Worm (Caenorhabditis elegans) whole organism, young adult: ENCODE measurements around the gene elt-6.

Source experiments
- B0336.3 ChIP-seq: fragments of 200-800 bp; sonication (Bioruptor generic); IDR thresholded peaks from 2 replicates; pipeline ENCODE4 v1.3.6; 2022; ENCODE audit warnings: missing genetic modification characterization, missing compliant biosample characterization
- C06A6.2 ChIP-seq: fragments of 200-800 bp; sonication (Bioruptor generic); conservative IDR thresholded peaks from 2 replicates; pipeline ENCODE4 v1.3.6; 2022; ENCODE audit warnings: missing genetic modification characterization, missing compliant biosample characterization
- F23B12.7 ChIP-seq: sonication (generic microtip); optimal IDR thresholded peaks from 2 replicates; lab custom pipeline; 2017; ENCODE audit warnings: missing genetic modification characterization, mild to moderate bottlenecking, missing compliant biosample characterization, antibody characterized with exemption, moderate library complexity; ENCODE audit not compliant: insufficient read depth
- F37B4.10 ChIP-seq: fragments of 200-800 bp; sonication (Bioruptor generic); IDR thresholded peaks from 2 replicates; pipeline ENCODE4 v1.3.6; 2022; ENCODE audit warnings: missing genetic modification characterization, missing compliant biosample characterization
- F52B5.7 ChIP-seq: sonication (generic microtip); optimal IDR thresholded peaks from 2 replicates; lab custom pipeline; 2016; ENCODE audit warnings: mild to moderate bottlenecking, missing genetic modification characterization, missing compliant biosample characterization
- Y53F4B.3 ChIP-seq: fragments of 200-800 bp; sonication (Bioruptor generic); IDR thresholded peaks from 2 replicates; pipeline ENCODE4 v1.3.6; 2022; ENCODE audit warnings: missing genetic modification reagents, missing genetic modification characterization, missing compliant biosample characterization
- Y95B8A.8 ChIP-seq: fragments of 200-800 bp; sonication (Bioruptor generic); IDR thresholded peaks from 2 replicates; pipeline ENCODE4 v1.3.6; 2022; ENCODE audit warnings: missing genetic modification reagents, missing genetic modification characterization, missing compliant biosample characterization
- akir-1 ChIP-seq: fragments of 200-800 bp; sonication (Bioruptor generic); optimal IDR thresholded peaks from 2 replicates; lab custom pipeline; 2018; ENCODE audit warnings: mild to moderate bottlenecking, missing genetic modification characterization, moderate library complexity, missing compliant biosample characterization
- aptf-3 ChIP-seq: fragments of 200-800 bp; sonication (Bioruptor generic); IDR thresholded peaks from 2 replicates; pipeline ENCODE4 v1.3.6; 2022; ENCODE audit warnings: missing genetic modification characterization, missing compliant biosample characterization
- attf-5 ChIP-seq: fragments of 200-800 bp; sonication (Bioruptor generic); optimal IDR thresholded peaks from 2 replicates; lab custom pipeline; 2018; ENCODE audit warnings: mild to moderate bottlenecking, missing genetic modification characterization, missing compliant biosample characterization
- attf-6 ChIP-seq: fragments of 200-800 bp; sonication (Bioruptor generic); IDR thresholded peaks from 2 replicates; pipeline ENCODE4 v1.3.6; 2022; ENCODE audit warnings: missing genetic modification reagents, missing genetic modification characterization, missing compliant biosample characterization
- bed-2 ChIP-seq: fragments of 200-800 bp; sonication (Bioruptor generic); IDR thresholded peaks from 2 replicates; pipeline ENCODE4 v1.3.6; 2022; ENCODE audit warnings: missing genetic modification reagents, missing genetic modification characterization, missing compliant biosample characterization
- ccch-3 ChIP-seq: fragments of 200-800 bp; sonication (Bioruptor generic); optimal IDR thresholded peaks from 2 replicates; lab custom pipeline; 2018; ENCODE audit warnings: mild to moderate bottlenecking, missing genetic modification characterization, missing compliant biosample characterization
- ceh-100 ChIP-seq: fragments of 200-800 bp; sonication (Bioruptor generic); IDR thresholded peaks from 2 replicates; pipeline ENCODE4 v1.3.6; 2022; ENCODE audit warnings: missing genetic modification reagents, missing genetic modification characterization, missing compliant biosample characterization
- ceh-58 ChIP-seq: fragments of 200-800 bp; sonication (Bioruptor generic); IDR thresholded peaks from 2 replicates; pipeline ENCODE4 v1.3.6; 2022; ENCODE audit warnings: missing genetic modification characterization, missing compliant biosample characterization
- ceh-91 ChIP-seq: fragments of 200-800 bp; sonication (Bioruptor generic); IDR thresholded peaks from 2 replicates; pipeline ENCODE4 v1.3.6; 2022; ENCODE audit warnings: missing genetic modification reagents, missing genetic modification characterization, missing compliant biosample characterization
- dpff-1 ChIP-seq: sonication (generic microtip); optimal IDR thresholded peaks from 2 replicates; lab custom pipeline; 2017; ENCODE audit warnings: mild to moderate bottlenecking, missing genetic modification characterization, missing compliant biosample characterization
- hlh-26 ChIP-seq: fragments of 200-800 bp; sonication (Bioruptor generic); conservative IDR thresholded peaks from 2 replicates; pipeline ENCODE4 v1.3.6; 2022; ENCODE audit warnings: missing genetic modification reagents, missing genetic modification characterization, missing compliant biosample characterization
- hmg-1.2 ChIP-seq: fragments of 200-800 bp; sonication (Bioruptor generic); IDR thresholded peaks from 2 replicates; pipeline ENCODE4 v1.3.6; 2022; ENCODE audit warnings: missing genetic modification reagents, missing genetic modification characterization, missing compliant biosample characterization
- hmg-20 ChIP-seq: fragments of 200-800 bp; sonication (Bioruptor generic); IDR thresholded peaks from 2 replicates; pipeline ENCODE4 v1.3.6; 2022; ENCODE audit warnings: missing genetic modification reagents, missing genetic modification characterization, missing compliant biosample characterization
- hsf-1 ChIP-seq: fragments of 200-800 bp; sonication (Bioruptor generic); IDR thresholded peaks from 2 replicates; pipeline ENCODE4 v1.3.6; 2022; ENCODE audit warnings: missing genetic modification reagents, missing genetic modification characterization, missing compliant biosample characterization
- lin-26 ChIP-seq: fragments of 200-800 bp; sonication (Bioruptor generic); IDR thresholded peaks from 2 replicates; pipeline ENCODE4 v1.3.6; 2022; ENCODE audit warnings: missing genetic modification reagents, missing genetic modification characterization, missing compliant biosample characterization
- lin-54 ChIP-seq: fragments of 200-800 bp; sonication (Bioruptor generic); optimal IDR thresholded peaks from 2 replicates; lab custom pipeline; 2018; ENCODE audit warnings: mild to moderate bottlenecking, missing genetic modification characterization, missing compliant biosample characterization
- lsl-1 ChIP-seq: fragments of 200-800 bp; sonication (Bioruptor generic); optimal IDR thresholded peaks from 2 replicates; lab custom pipeline; 2018; ENCODE audit warnings: mild to moderate bottlenecking, missing genetic modification characterization, moderate library complexity, missing compliant biosample characterization
- madf-6 ChIP-seq: fragments of 200-800 bp; sonication (Bioruptor generic); IDR thresholded peaks from 2 replicates; pipeline ENCODE4 v1.3.6; 2022; ENCODE audit warnings: missing genetic modification reagents, missing genetic modification characterization, missing compliant biosample characterization
- mel-28 ChIP-seq: sonication (generic microtip); optimal IDR thresholded peaks from 2 replicates; lab custom pipeline; 2016; ENCODE audit warnings: borderline replicate concordance, mild to moderate bottlenecking, missing genetic modification characterization, missing compliant biosample characterization
- mxl-1 ChIP-seq: sonication (generic microtip); optimal IDR thresholded peaks from 2 replicates; lab custom pipeline; 2016; ENCODE audit warnings: missing genetic modification characterization, missing compliant biosample characterization
- nhr-120 ChIP-seq: fragments of 200-800 bp; sonication (Bioruptor generic); IDR thresholded peaks from 2 replicates; pipeline ENCODE4 v1.3.6; 2022; ENCODE audit warnings: missing genetic modification characterization, missing compliant biosample characterization
- nhr-179 ChIP-seq: sonication (generic microtip); optimal IDR thresholded peaks from 2 replicates; lab custom pipeline; 2016; ENCODE audit warnings: mild to moderate bottlenecking, missing genetic modification characterization, missing compliant biosample characterization
- nhr-90 ChIP-seq: sonication (generic microtip); optimal IDR thresholded peaks from 2 replicates; lab custom pipeline; 2016; ENCODE audit warnings: missing genotype, mild to moderate bottlenecking, missing genetic modification characterization, missing compliant biosample characterization
- snpc-1.1 ChIP-seq: sonication (generic microtip); optimal IDR thresholded peaks from 2 replicates; lab custom pipeline; 2017; ENCODE audit warnings: missing genetic modification characterization, mild to moderate bottlenecking, missing compliant biosample characterization, antibody characterized with exemption, moderate library complexity, missing genotype, missing genetic modification reagents; ENCODE audit not compliant: insufficient read depth
- snpc-3.4 ChIP-seq: sonication (generic microtip); optimal IDR thresholded peaks from 2 replicates; lab custom pipeline; 2017; ENCODE audit warnings: missing genetic modification characterization, mild to moderate bottlenecking, missing compliant biosample characterization, antibody characterized with exemption, moderate library complexity, missing genotype, missing genetic modification reagents
- snpc-4 ChIP-seq, 5 experiments: fragments of 150-350 bp in 1 of 5; sonication (generic microtip) in 4 of 5; optimal IDR thresholded peaks; 2 replicates each; lab custom pipeline; 2014 to 2018; ENCODE audit warnings: missing genetic modification characterization in 5 of 5, missing biosample characterization in 3 of 5, antibody characterized with exemption in 2 of 5, mild to moderate bottlenecking in 2 of 5, missing compliant biosample characterization in 2 of 5, missing genotype in 2 of 5, moderate library complexity in 2 of 5, missing genetic modification reagents in 1 of 5
- sptf-2 ChIP-seq: fragments of 200-800 bp; sonication (Bioruptor generic); optimal IDR thresholded peaks from 2 replicates; lab custom pipeline; 2018; ENCODE audit warnings: mild to moderate bottlenecking, missing genetic modification characterization, missing compliant biosample characterization
- tbp1 ChIP-seq: fragments of 200-800 bp; sonication (Bioruptor generic); optimal IDR thresholded peaks from 2 replicates; lab custom pipeline; 2018; ENCODE audit warnings: mild to moderate bottlenecking, missing genetic modification characterization, missing compliant biosample characterization
- tbx-9 ChIP-seq: sonication (generic microtip); optimal IDR thresholded peaks from 2 replicates; lab custom pipeline; 2016; ENCODE audit warnings: borderline replicate concordance, missing genetic modification characterization, inconsistent platforms, missing compliant biosample characterization
- unc-62 ChIP-seq: fragments of 150-350 bp; optimal IDR thresholded peaks from 2 replicates; lab custom pipeline; 2014; ENCODE audit warnings: missing biosample characterization, missing genetic modification reagents, missing genetic modification characterization
- xnd-1 ChIP-seq: sonication (generic microtip); optimal IDR thresholded peaks from 2 replicates; lab custom pipeline; 2016; ENCODE audit warnings: missing genotype, missing genetic modification reagents, missing genetic modification characterization, missing compliant biosample characterization
- ztf-18 ChIP-seq: sonication (generic microtip); optimal IDR thresholded peaks from 2 replicates; lab custom pipeline; 2016; ENCODE audit warnings: missing genotype, mild to moderate bottlenecking, missing genetic modification characterization, missing compliant biosample characterization
- ztf-26 ChIP-seq: sonication (generic microtip); optimal IDR thresholded peaks from 2 replicates; lab custom pipeline; 2017; ENCODE audit warnings: missing genetic modification characterization, missing compliant biosample characterization
- ztf-6 ChIP-seq: fragments of 200-800 bp; sonication (Bioruptor generic); IDR thresholded peaks from 2 replicates; pipeline ENCODE4 v1.3.6; 2022; ENCODE audit warnings: missing genetic modification reagents, missing genetic modification characterization, missing compliant biosample characterization

elt-6 gene

ce11 chrIV:1878501-1878900, 39.3 kb upstream of the elt-6 start:
- peak; percentile 48; the same call in 1 of the 2 replicates for TF ChIP-seq madf-6 (GFP tag; lab: Robert Waterston, UW)
- TF ChIP-seq lsl-1 (GFP tag; lab: Kevin White, UChicago): peak; percentile 18
- 0 out of 2 replicates have a peak, but pooled peaks have one; percentile 8 for TF ChIP-seq ceh-100 (GFP tag; lab: Robert Waterston, UW)
- peak; percentile 31; the same call in 1 of the 2 replicates for TF ChIP-seq hmg-1.2
- 0 out of 2 replicates have a peak, but pooled peaks have one; percentile 24 for TF ChIP-seq ceh-58
- TF ChIP-seq attf-6 (GFP tag; lab: Robert Waterston, UW): 0 out of 2 replicates have a peak, but pooled peaks have one; percentile 39
- no peak for TF ChIP-seq hsf-1
- TF ChIP-seq snpc-3.4 (tag; lab: Kevin White, UChicago): no peak
- no peak for TF ChIP-seq nhr-179 (tag; lab: Kevin White, UChicago)
- TF ChIP-seq attf-5 (GFP tag; lab: Kevin White, UChicago): no peak
- no peak for TF ChIP-seq Y95B8A.8 (GFP tag; lab: Robert Waterston, UW)
- no peak for TF ChIP-seq mxl-1
- no peak for TF ChIP-seq mel-28
- no peak for TF ChIP-seq B0336.3
- peak; percentile 69 for TF ChIP-seq snpc-1.1 (tag; lab: Kevin White, UChicago)
- TF ChIP-seq sptf-2 (GFP tag; lab: Kevin White, UChicago): no peak
- TF ChIP-seq hlh-26 (GFP tag; lab: Robert Waterston, UW): no peak
- no peak for TF ChIP-seq xnd-1
- no peak for TF ChIP-seq F52B5.7
- TF ChIP-seq nhr-120 (GFP tag; lab: Robert Waterston, UW): no peak
- TF ChIP-seq akir-1 (GFP tag; lab: Kevin White, UChicago): no peak
- no peak for TF ChIP-seq ceh-91 (GFP tag; lab: Robert Waterston, UW)
- TF ChIP-seq lin-54 (GFP tag; lab: Kevin White, UChicago): no peak
- TF ChIP-seq F23B12.7 (tag; lab: Kevin White, UChicago): no peak
- peak; percentile 17 for TF ChIP-seq tbp1 (GFP tag; lab: Kevin White, UChicago)
- TF ChIP-seq dpff-1 (tag; lab: Kevin White, UChicago): no peak
- no peak for TF ChIP-seq snpc-4 (GFP tag; optimal IDR thresholded peaks at IDR 0.05; lab: Kevin White, UChicago)
- peak; percentile 15 to 81 (median 54) for TF ChIP-seq snpc-4 (tag; optimal IDR thresholded peaks at IDR 0.05; lab: Kevin White, UChicago)
- TF ChIP-seq ztf-6 (GFP tag; lab: Robert Waterston, UW): no peak
- peak; percentile 81 for TF ChIP-seq ztf-18 (tag; lab: Kevin White, UChicago)
- TF ChIP-seq lin-26 (GFP tag; lab: Robert Waterston, UW): 0 out of 2 replicates have a peak, but pooled peaks have one; percentile 28
- TF ChIP-seq, all 124 proteins: peak for 11

ce11 chrIV:1891586-1891985, 26.2 kb upstream of the elt-6 start:
- no peak for TF ChIP-seq nhr-90 (tag; lab: Kevin White, UChicago)
- no peak for TF ChIP-seq attf-6 (GFP tag; lab: Robert Waterston, UW)
- no peak for TF ChIP-seq ztf-26 (tag; lab: Kevin White, UChicago)
- TF ChIP-seq Y53F4B.3: no peak
- no peak for TF ChIP-seq tbx-9 (tag; lab: Kevin White, UChicago)
- no peak for TF ChIP-seq bed-2 (GFP tag; lab: Robert Waterston, UW)

- TF ChIP-seq aptf-3 (GFP tag; lab: Robert Waterston, UW): no peak
- TF ChIP-seq ccch-3 (GFP tag; lab: Kevin White, UChicago): no peak
- no peak for TF ChIP-seq bed-2 (GFP tag; lab: Robert Waterston, UW)
- no peak for TF ChIP-seq hmg-20 (GFP tag; lab: Robert Waterston, UW)
- TF ChIP-seq unc-62 (GFP tag; lab: Kevin White, UChicago): no peak
- no peak for TF ChIP-seq C06A6.2 (GFP tag; lab: Robert Waterston, UW)
- TF ChIP-seq F37B4.10 (GFP tag; lab: Robert Waterston, UW): no peak
Observed at ce11 chrIV:1892638-1893037, 25.1 kb upstream of the elt-6 start.
